Fruit fly (Drosophila melanogaster): ENCODE data around the gene CG17544.

The CG17544 gene

DNA sequence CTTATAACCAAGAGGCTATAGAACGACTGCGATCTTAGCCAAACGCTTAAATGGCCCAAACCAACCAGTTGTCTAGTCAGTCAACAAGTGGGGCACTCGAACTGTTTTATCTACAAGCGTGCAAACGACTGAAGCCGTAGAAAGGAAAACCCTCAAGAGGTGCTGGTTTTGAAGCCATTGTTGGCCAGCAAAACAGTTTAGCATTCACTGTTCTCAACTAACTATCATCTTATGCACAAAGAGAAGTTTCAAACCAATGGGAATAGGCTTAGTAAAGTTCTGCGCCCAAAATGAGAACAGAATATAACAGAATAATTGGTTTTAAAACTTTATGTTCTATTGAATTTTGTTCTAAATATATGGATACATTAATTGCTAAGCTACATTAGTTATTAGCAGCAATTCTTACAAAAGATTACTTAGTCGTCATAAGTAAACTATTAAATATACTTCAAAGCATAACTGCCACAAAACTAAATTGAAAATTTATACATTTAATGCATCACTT lies 4.5 kb downstream of the CG17544 start, which contains the start of gene CG31798:
Gene CG31798, plus strand, starts transcription at position 458 of the 508 bp plus-strand sequence.
- no peak for TF ChIP-seq unpg (GFP tag; optimal IDR thresholded peaks at IDR 0.05)
- TF ChIP-seq CG3995 (GFP tag; optimal IDR thresholded peaks at IDR 0.05): no peak
- TF ChIP-seq ase (GFP tag; IDR thresholded peaks at IDR 0.05): no peak
- no peak for TF ChIP-seq Asciz (GFP tag; optimal IDR thresholded peaks at IDR 0.05)
- no peak for TF ChIP-seq C15 (GFP tag; IDR thresholded peaks at IDR 0.05)
- no peak for TF ChIP-seq CG10654 (GFP tag; optimal IDR thresholded peaks at IDR 0.05)
- no peak for TF ChIP-seq CG13775 (GFP tag; optimal IDR thresholded peaks at IDR 0.05)
- no peak for TF ChIP-seq CG1024 (GFP tag; IDR thresholded peaks at IDR 0.05)
- no peak for TF ChIP-seq ind (GFP tag; optimal IDR thresholded peaks at IDR 0.05)
- no peak for TF ChIP-seq salm (tag; optimal IDR thresholded peaks at IDR 0.05)
- no peak for TF ChIP-seq CG8281 (tag; optimal IDR thresholded peaks at IDR 0.05)
- no peak for TF ChIP-seq CG12219 (GFP tag; optimal IDR thresholded peaks at IDR 0.05)
- TF ChIP-seq ranshi (GFP tag; IDR thresholded peaks at IDR 0.05): no peak
- no peak for TF ChIP-seq da (GFP tag; optimal IDR thresholded peaks at IDR 0.05)
- no peak for TF ChIP-seq Trl (optimal IDR thresholded peaks at IDR 0.05)
- no peak for TF ChIP-seq Trl (GFP tag; optimal IDR thresholded peaks at IDR 0.05)
- TF ChIP-seq Nf-YC (tag; optimal IDR thresholded peaks at IDR 0.05): no peak
- TF ChIP-seq CG13424 (tag; optimal IDR thresholded peaks at IDR 0.05): no peak
- TF ChIP-seq pzg (GFP tag; optimal IDR thresholded peaks at IDR 0.05): peak; percentile 14
- TF ChIP-seq CG5180 (GFP tag; optimal IDR thresholded peaks at IDR 0.05): peak; percentile 26
- 0 out of 2 replicates have a peak, but pooled peaks have one; percentile 9 for TF ChIP-seq CG9932 (GFP tag; IDR thresholded peaks at IDR 0.05)
- TF ChIP-seq CG6765 (GFP tag; optimal IDR thresholded peaks at IDR 0.05): no peak
- TF ChIP-seq CG4854 (GFP tag; optimal IDR thresholded peaks at IDR 0.05): no peak
- TF ChIP-seq CG2199 (GFP tag; IDR thresholded peaks at IDR 0.05): peak; percentile 87; the same call in 2 of the 3 replicates
- no peak for TF ChIP-seq Atf-2 (GFP tag; optimal IDR thresholded peaks at IDR 0.05)
- TF ChIP-seq br (optimal IDR thresholded peaks at IDR 0.05): no peak
- TF ChIP-seq fd3F (GFP tag; optimal IDR thresholded peaks at IDR 0.05): no peak
- no peak for TF ChIP-seq CG9215 (GFP tag; IDR thresholded peaks at IDR 0.05)
- TF ChIP-seq CG30431 (GFP tag; optimal IDR thresholded peaks at IDR 0.05): no peak
- TF ChIP-seq CG7928 (GFP tag; optimal IDR thresholded peaks at IDR 0.05): no peak
- peak; percentile 39; the same call in 1 of the 2 replicates for TF ChIP-seq sob (GFP tag; IDR thresholded peaks at IDR 0.05)
- TF ChIP-seq CG11093 (GFP tag; IDR thresholded peaks at IDR 0.05): no peak
- TF ChIP-seq CG2678 (tag; optimal IDR thresholded peaks at IDR 0.05): no peak
- TF ChIP-seq corto (GFP tag; optimal IDR thresholded peaks at IDR 0.05): no peak
- TF ChIP-seq CG1603 (tag; optimal IDR thresholded peaks at IDR 0.05): no peak
- TF ChIP-seq gsb (GFP tag; IDR thresholded peaks at IDR 0.05): no peak
- TF ChIP-seq Med (GFP tag): peak; percentile 44
- no peak for TF ChIP-seq CG7271 (tag; optimal IDR thresholded peaks at IDR 0.05)
- no peak for TF ChIP-seq phol (tag; optimal IDR thresholded peaks at IDR 0.05)
- TF ChIP-seq dati (GFP tag; IDR thresholded peaks at IDR 0.05): no peak
- TF ChIP-seq bsh (GFP tag; optimal IDR thresholded peaks at IDR 0.05): no peak
- TF ChIP-seq CG4404 (GFP tag; IDR thresholded peaks at IDR 0.05): no peak
- no peak for TF ChIP-seq CG34376 (GFP tag; optimal IDR thresholded peaks at IDR 0.05)
- TF ChIP-seq CG12104 (GFP tag; optimal IDR thresholded peaks at IDR 0.05): no peak
- TF ChIP-seq wek (GFP tag; optimal IDR thresholded peaks at IDR 0.05): no peak
- TF ChIP-seq Aef1 (GFP tag; IDR thresholded peaks at IDR 0.05): no peak
- TF ChIP-seq mld (GFP tag; IDR thresholded peaks at IDR 0.05; ENCODE audit: partially characterized antibody): no peak
- no peak for TF ChIP-seq Bdp1 (GFP tag; optimal IDR thresholded peaks at IDR 0.05)
- TF ChIP-seq CG17612 (GFP tag; IDR thresholded peaks at IDR 0.05): no peak
- TF ChIP-seq peb (GFP tag; IDR thresholded peaks at IDR 0.05): no peak
- no peak for TF ChIP-seq Drgx (GFP tag; IDR thresholded peaks at IDR 0.05)
- TF ChIP-seq Hmr (GFP tag; optimal IDR thresholded peaks at IDR 0.05): peak; percentile 6
